Fruit fly (Drosophila melanogaster) whole organism, embryonic: ENCODE data around the gene eEF1alpha2.

Source experiments
- ATbp ChIP-seq: fragments of 200-800 bp; sonication (Bioruptor generic); optimal IDR thresholded peaks from 2 replicates; lab custom pipeline; 2017; ENCODE audit warnings: missing biosample characterization, mild to moderate bottlenecking, missing genetic modification characterization, missing genetic modification reagents
- CG10274 ChIP-seq: fragments of 200-800 bp; sonication (Bioruptor generic); optimal IDR thresholded peaks from 3 replicates; lab custom pipeline; 2017; ENCODE audit warnings: missing biosample characterization, mild to moderate bottlenecking, missing genetic modification characterization
- CG10565 ChIP-seq: fragments of 200-800 bp; sonication (Bioruptor generic); optimal IDR thresholded peaks from 3 replicates; lab custom pipeline; 2016; ENCODE audit warnings: missing biosample characterization, mild to moderate bottlenecking, missing genetic modification characterization
- CG12391 ChIP-seq: fragments of 200-800 bp; sonication (Bioruptor generic); optimal IDR thresholded peaks from 3 replicates; lab custom pipeline; 2018; ENCODE audit warnings: missing biosample characterization, mild to moderate bottlenecking, missing genetic modification characterization, moderate library complexity
- CG13123 ChIP-seq: fragments of 200-800 bp; sonication (Bioruptor generic); optimal IDR thresholded peaks from 2 replicates; lab custom pipeline; 2016; ENCODE audit warnings: missing biosample characterization, missing genetic modification characterization
- CG13894 ChIP-seq: fragments of 200-800 bp; sonication (Bioruptor generic); optimal IDR thresholded peaks from 3 replicates; lab custom pipeline; 2018; ENCODE audit warnings: missing biosample characterization, mild to moderate bottlenecking, missing genetic modification characterization, moderate library complexity
- CG1603 ChIP-seq: fragments of 200-800 bp; sonication (Bioruptor generic); optimal IDR thresholded peaks from 2 replicates; lab custom pipeline; 2019; ENCODE audit warnings: missing biosample characterization, mild to moderate bottlenecking, missing genetic modification characterization, moderate library complexity
- CG16779 ChIP-seq: fragments of 200-800 bp; sonication (Bioruptor generic); IDR thresholded peaks from 2 replicates; pipeline ENCODE4 v1.3.6; 2022; ENCODE audit warnings: missing biosample characterization, missing genetic modification characterization
- CG17829 ChIP-seq: fragments of 200-800 bp; optimal IDR thresholded peaks from 2 replicates; lab custom pipeline; 2019; ENCODE audit warnings: missing biosample characterization, mild to moderate bottlenecking, missing genetic modification characterization, moderate library complexity
- CG34224 ChIP-seq: fragments of 200-800 bp; sonication (Bioruptor generic); IDR thresholded peaks from 3 replicates; pipeline ENCODE4 v1.3.6; 2022; ENCODE audit warnings: missing biosample characterization, missing genetic modification characterization; ENCODE audit not compliant: partially characterized antibody
- CG3838 ChIP-seq: fragments of 200-800 bp; sonication (Bioruptor generic); optimal IDR thresholded peaks from 3 replicates; lab custom pipeline; 2016; ENCODE audit warnings: missing biosample characterization, missing genetic modification characterization
- CG6791 ChIP-seq: fragments of 200-800 bp; sonication (Bioruptor generic); IDR thresholded peaks from 3 replicates; pipeline ENCODE4 v1.3.6; 2022; ENCODE audit warnings: missing biosample characterization, missing genetic modification characterization; ENCODE audit not compliant: partially characterized antibody
- CG7271 ChIP-seq: fragments of 200-800 bp; sonication (Bioruptor generic); optimal IDR thresholded peaks from 2 replicates; lab custom pipeline; 2018; ENCODE audit warnings: missing biosample characterization, mild to moderate bottlenecking, missing genetic modification characterization, moderate library complexity
- CG7963 ChIP-seq: fragments of 200-800 bp; sonication (Bioruptor generic); IDR thresholded peaks from 3 replicates; pipeline ENCODE4 v1.3.6; 2022; ENCODE audit warnings: missing biosample characterization, missing genetic modification characterization; ENCODE audit not compliant: partially characterized antibody
- CG8944 ChIP-seq: fragments of 200-800 bp; sonication (Bioruptor generic); optimal IDR thresholded peaks from 3 replicates; lab custom pipeline; 2016; ENCODE audit warnings: missing biosample characterization, missing genetic modification characterization
- CTCF ChIP-seq: fragments of 200-800 bp; sonication (Bioruptor generic); optimal IDR thresholded peaks from 2 replicates; lab custom pipeline; 2017; ENCODE audit warnings: missing biosample characterization, mild to moderate bottlenecking, missing genetic modification characterization, moderate library complexity
- Chrac-16 ChIP-seq: fragments of 200-800 bp; sonication (Bioruptor generic); optimal IDR thresholded peaks from 3 replicates; lab custom pipeline; 2016; ENCODE audit warnings: missing biosample characterization, missing genetic modification characterization
- CrebB ChIP-seq: fragments of 200-800 bp; sonication (Bioruptor generic); optimal IDR thresholded peaks from 3 replicates; lab custom pipeline; 2018; ENCODE audit warnings: missing biosample characterization, mild to moderate bottlenecking, missing genetic modification characterization
- D19A ChIP-seq: fragments of 200-800 bp; optimal IDR thresholded peaks from 3 replicates; lab custom pipeline; 2019; ENCODE audit warnings: missing biosample characterization, mild to moderate bottlenecking, missing genetic modification characterization, moderate library complexity
- Dref ChIP-seq: fragments of 200-800 bp; sonication (Bioruptor generic); IDR thresholded peaks from 2 replicates; pipeline ENCODE4 v1.3.6; 2022; ENCODE audit warnings: missing biosample characterization, missing genetic modification characterization
- E2f2 ChIP-seq: fragments of 200-800 bp; sonication (Bioruptor generic); IDR thresholded peaks from 2 replicates; pipeline ENCODE4 v1.3.6; 2022; ENCODE audit warnings: missing biosample characterization, missing genetic modification characterization
- Gug ChIP-seq: fragments of 200-800 bp; sonication (Bioruptor generic); IDR thresholded peaks from 4 replicates; pipeline ENCODE4 v1.3.6; 2022; ENCODE audit warnings: missing biosample characterization, missing genetic modification characterization
- H2.0 ChIP-seq: fragments of 200-800 bp; sonication (Bioruptor generic); IDR thresholded peaks from 2 replicates; pipeline ENCODE4 v1.3.6; 2022; ENCODE audit warnings: missing biosample characterization, missing genetic modification characterization
- HLH3B ChIP-seq: fragments of 200-800 bp; sonication (Bioruptor generic); IDR thresholded peaks from 2 replicates; pipeline ENCODE4 v1.3.6; 2022; ENCODE audit warnings: missing biosample characterization, missing genetic modification characterization
- Hsf ChIP-seq: fragments of 200-800 bp; sonication (Bioruptor generic); optimal IDR thresholded peaks from 3 replicates; lab custom pipeline; 2016; ENCODE audit warnings: missing biosample characterization, missing genetic modification characterization
- MBD-R2 ChIP-seq: fragments of 200-800 bp; sonication (Bioruptor generic); IDR thresholded peaks from 2 replicates; pipeline ENCODE4 v1.3.6; 2022; ENCODE audit warnings: missing biosample characterization, missing genetic modification characterization
- MESR4 ChIP-seq: fragments of 200-800 bp; sonication (Bioruptor generic); optimal IDR thresholded peaks from 2 replicates; lab custom pipeline; 2018; ENCODE audit warnings: missing biosample characterization, mild to moderate bottlenecking, missing genetic modification characterization, moderate library complexity
- MTF-1 ChIP-seq: fragments of 200-800 bp; sonication (Bioruptor generic); optimal IDR thresholded peaks from 2 replicates; lab custom pipeline; 2018; ENCODE audit warnings: missing biosample characterization, mild to moderate bottlenecking, missing genetic modification characterization, borderline replicate concordance
- Mad ChIP-seq: fragments of 200-800 bp; sonication (Bioruptor generic); optimal IDR thresholded peaks from 2 replicates; lab custom pipeline; 2016; ENCODE audit warnings: missing biosample characterization, missing genetic modification characterization
- Meics ChIP-seq: fragments of 200-800 bp; sonication (Bioruptor generic); optimal IDR thresholded peaks from 2 replicates; lab custom pipeline; 2017; ENCODE audit warnings: missing biosample characterization, mild to moderate bottlenecking, missing genetic modification characterization
- Nf-YA ChIP-seq: fragments of 200-800 bp; sonication (Bioruptor generic); IDR thresholded peaks from 2 replicates; pipeline ENCODE4 v1.3.6; 2022; ENCODE audit warnings: missing biosample characterization, missing genetic modification characterization
- Optix ChIP-seq: fragments of 200-800 bp; sonication (Bioruptor generic); IDR thresholded peaks from 3 replicates; pipeline ENCODE4 v1.3.6; 2022; ENCODE audit warnings: missing biosample characterization, missing genetic modification characterization
- Side ChIP-seq: fragments of 200-800 bp; sonication (Bioruptor generic); optimal IDR thresholded peaks from 2 replicates; lab custom pipeline; 2016; ENCODE audit warnings: missing biosample characterization, missing genetic modification characterization
- abd-A ChIP-seq: fragments of 200-800 bp; sonication (Bioruptor generic); optimal IDR thresholded peaks from 3 replicates; lab custom pipeline; 2019; ENCODE audit warnings: missing biosample characterization, mild to moderate bottlenecking, missing genetic modification characterization, moderate library complexity
- bigmax ChIP-seq: fragments of 200-800 bp; sonication (Bioruptor generic); optimal IDR thresholded peaks from 2 replicates; lab custom pipeline; 2018; ENCODE audit warnings: missing biosample characterization, mild to moderate bottlenecking, missing genetic modification characterization
- croc ChIP-seq: fragments of 200-800 bp; sonication (Bioruptor generic); conservative IDR thresholded peaks from 3 replicates; pipeline ENCODE4 v1.3.6; 2022; ENCODE audit warnings: missing biosample characterization, missing genetic modification characterization
- dimm ChIP-seq: fragments of 200-800 bp; sonication (Bioruptor generic); IDR thresholded peaks from 2 replicates; pipeline ENCODE4 v1.3.6; 2022; ENCODE audit warnings: missing biosample characterization, missing genetic modification characterization
- en ChIP-seq: fragments of 200-800 bp; sonication (Bioruptor generic); optimal IDR thresholded peaks from 2 replicates; lab custom pipeline; 2016; ENCODE audit warnings: missing biosample characterization, missing genetic modification characterization
- eve ChIP-seq, 2 experiments: fragments of >200 bp; optimal IDR thresholded peaks; 2 replicates each; lab custom pipeline; 2017; ENCODE audit warnings: missing biosample characterization in 2 of 2, missing genetic modification characterization in 2 of 2
- ewg ChIP-seq: fragments of 200-800 bp; sonication (Bioruptor generic); optimal IDR thresholded peaks from 3 replicates; lab custom pipeline; 2017; ENCODE audit warnings: mild to moderate bottlenecking, missing biosample characterization, missing genetic modification reagents, missing genetic modification characterization
- fru ChIP-seq: fragments of >200 bp; optimal IDR thresholded peaks from 2 replicates; lab custom pipeline; 2017
- gcm ChIP-seq: fragments of 200-800 bp; sonication (Bioruptor generic); optimal IDR thresholded peaks from 2 replicates; lab custom pipeline; 2019; ENCODE audit warnings: missing biosample characterization, mild to moderate bottlenecking, missing genetic modification characterization, moderate library complexity
- gro ChIP-seq: fragments of 200-800 bp; sonication (Bioruptor generic); optimal IDR thresholded peaks from 2 replicates; lab custom pipeline; 2016; ENCODE audit warnings: missing biosample characterization, missing genetic modification characterization
- hb ChIP-seq: fragments of 200-800 bp; sonication (Bioruptor generic); IDR thresholded peaks from 3 replicates; pipeline ENCODE4 v1.3.6; 2022; ENCODE audit warnings: missing biosample characterization, missing genetic modification characterization; ENCODE audit not compliant: partially characterized antibody
- ind ChIP-seq: fragments of 200-800 bp; sonication (Bioruptor generic); optimal IDR thresholded peaks from 3 replicates; lab custom pipeline; 2016; ENCODE audit warnings: missing biosample characterization, missing genetic modification characterization
- lov ChIP-seq, 2 experiments: fragments of 200-800 bp in 1 of 2; fragments of >200 bp in 1 of 2; sonication (Bioruptor generic) in 1 of 2; IDR thresholded peaks in 1 of 2; optimal IDR thresholded peaks in 1 of 2; 2 replicates in 1 of 2; 3 replicates in 1 of 2; pipeline versions ENCODE4 v1.3.6 to Lab custom; 2017 to 2022; ENCODE audit warnings: missing biosample characterization in 1 of 2, missing genetic modification characterization in 1 of 2
- row ChIP-seq: fragments of 200-800 bp; sonication (Bioruptor generic); IDR thresholded peaks from 3 replicates; pipeline ENCODE4 v1.3.6; 2022; ENCODE audit warnings: missing biosample characterization, missing genetic modification characterization
- tll ChIP-seq, 2 experiments: fragments of 200-800 bp in 1 of 2; fragments of >200 bp in 1 of 2; sonication (Bioruptor generic) in 1 of 2; optimal IDR thresholded peaks; 2 replicates each; lab custom pipeline; 2017 to 2019; ENCODE audit warnings: missing biosample characterization in 2 of 2, missing genetic modification characterization in 2 of 2, mild to moderate bottlenecking in 1 of 2, moderate library complexity in 1 of 2
- vnd ChIP-seq: fragments of 200-800 bp; sonication (Bioruptor generic); IDR thresholded peaks from 3 replicates; pipeline ENCODE4 v1.3.6; 2022; ENCODE audit warnings: missing biosample characterization, missing genetic modification characterization; ENCODE audit not compliant: partially characterized antibody
- wek ChIP-seq: fragments of 200-800 bp; sonication (Bioruptor generic); optimal IDR thresholded peaks from 3 replicates; lab custom pipeline; 2018; ENCODE audit warnings: missing biosample characterization, mild to moderate bottlenecking, missing genetic modification characterization, moderate library complexity

eEF1alpha2 gene

DNA sequence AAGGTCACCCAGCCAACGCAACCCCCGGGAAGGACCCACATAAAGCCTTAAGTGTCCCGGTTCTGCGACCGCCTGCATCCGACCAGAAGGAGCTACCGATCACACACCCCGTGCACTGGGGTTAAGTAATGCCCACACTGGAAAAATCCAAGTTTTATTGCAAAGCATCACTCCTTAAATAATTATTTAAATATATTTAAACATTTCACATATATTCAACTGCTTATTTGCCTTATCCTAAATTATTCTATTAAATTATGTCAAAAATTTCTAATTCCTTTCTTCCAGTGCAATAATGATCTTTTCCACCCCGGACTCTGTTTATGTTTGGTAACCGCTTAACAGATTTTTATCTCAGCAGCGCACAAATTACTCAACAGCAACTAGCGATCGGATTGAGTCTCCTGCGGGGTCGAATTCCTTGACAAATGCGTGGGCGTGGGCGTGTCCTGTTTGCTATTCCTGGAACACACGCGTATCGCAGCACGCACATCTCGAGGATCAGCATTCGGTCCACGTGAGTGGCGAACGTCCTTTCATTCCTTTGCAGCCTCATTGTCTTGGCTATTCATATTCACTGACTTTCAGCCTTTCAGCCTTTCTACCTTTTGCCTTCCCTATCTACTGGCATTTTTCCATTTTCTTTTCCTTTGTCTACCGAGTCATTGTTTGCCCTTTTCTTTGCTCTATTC lies 33.6 kb upstream of the eEF1alpha2 start (continued):
- TF ChIP-seq ewg (GFP tag; lab: Kevin White, UChicago), result no peak
- TF ChIP-seq ATbp, result no peak
- no peak for TF ChIP-seq CG3838 (GFP tag; lab: Kevin White, UChicago)
- no peak for TF ChIP-seq fru (lab: Kevin White, UChicago)
- TF ChIP-seq CG13123 (GFP tag; lab: Kevin White, UChicago), result peak; percentile 7
- peak; percentile 28 for TF ChIP-seq D19A
- TF ChIP-seq CG12391 (tag; lab: Kevin White, UChicago), result peak; percentile 69
- TF ChIP-seq CG7963 (GFP tag; lab: Robert Waterston, UW), result no peak
- TF ChIP-seq E2f2 (GFP tag; lab: Robert Waterston, UW), result no peak
- TF ChIP-seq bigmax (GFP tag; lab: Kevin White, UChicago), result no peak
- TF ChIP-seq lov (optimal IDR thresholded peaks at IDR 0.05; lab: Kevin White, UChicago), result no peak
- TF ChIP-seq lov (GFP tag; IDR thresholded peaks at IDR 0.05; lab: Robert Waterston, UW), result peak; percentile 75; the same call in 2 of the 3 replicates
- TF ChIP-seq en (GFP tag; lab: Kevin White, UChicago), result no peak
- no peak for TF ChIP-seq Meics (GFP tag; lab: Kevin White, UChicago)
- no peak for TF ChIP-seq CG10565 (GFP tag; lab: Kevin White, UChicago)
- TF ChIP-seq MTF-1 (GFP tag; lab: Kevin White, UChicago), result no peak
- TF ChIP-seq wek, result no peak
- no peak; the same call in 3 of the 4 replicates for TF ChIP-seq Gug (GFP tag; lab: Robert Waterston, UW)
- peak; percentile 53; the same call in 2 of the 3 replicates for TF ChIP-seq croc (GFP tag; lab: Robert Waterston, UW)
- no peak for TF ChIP-seq CG6791 (GFP tag; lab: Robert Waterston, UW)
- no peak for TF ChIP-seq vnd (GFP tag; lab: Robert Waterston, UW)
- no peak for TF ChIP-seq Optix
- TF ChIP-seq CTCF (GFP tag; lab: Kevin White, UChicago), result no peak
- peak; percentile 70 for TF ChIP-seq row
- no peak for TF ChIP-seq Mad (GFP tag; lab: Kevin White, UChicago)
- no peak for TF ChIP-seq Nf-YA (GFP tag; lab: Robert Waterston, UW)
- TF ChIP-seq hb, result no peak
- no peak for TF ChIP-seq CG16779 (GFP tag; lab: Robert Waterston, UW)
- peak in 1 of 2 experiments; percentile 100 for TF ChIP-seq tll (GFP tag; optimal IDR thresholded peaks at IDR 0.05; lab: Kevin White, UChicago)
- no peak for TF ChIP-seq eve (GFP tag; optimal IDR thresholded peaks at IDR 0.05; lab: Kevin White, UChicago)
- TF ChIP-seq H2.0 (GFP tag; lab: Robert Waterston, UW), result peak; percentile 18; the same call in 1 of the 2 replicates
- TF ChIP-seq MBD-R2 (GFP tag; lab: Robert Waterston, UW), result no peak
- TF ChIP-seq CG1603, result peak; percentile 48
- no peak for TF ChIP-seq Side (GFP tag; lab: Kevin White, UChicago)
- no peak for TF ChIP-seq CG8944 (GFP tag; lab: Kevin White, UChicago)
- TF ChIP-seq gro (GFP tag; lab: Kevin White, UChicago), result no peak
- 0 out of 2 replicates have a peak, but pooled peaks have one; percentile 16 for TF ChIP-seq HLH3B (GFP tag; lab: Robert Waterston, UW)
- TF ChIP-seq CrebB (tag; lab: Kevin White, UChicago), result no peak
- no peak for TF ChIP-seq ind
- TF ChIP-seq CG34224 (GFP tag; lab: Robert Waterston, UW), result no peak
- TF ChIP-seq CG13894, result no peak
- TF ChIP-seq CG10274 (GFP tag; lab: Kevin White, UChicago), result no peak
- TF ChIP-seq gcm (GFP tag; lab: Kevin White, UChicago), result peak; percentile 72
- no peak for TF ChIP-seq MESR4 (GFP tag; lab: Kevin White, UChicago)
- TF ChIP-seq abd-A (tag; lab: Kevin White, UChicago), result no peak
- peak; percentile 59 for TF ChIP-seq Chrac-16 (GFP tag; lab: Kevin White, UChicago)
- no peak for TF ChIP-seq dimm
- TF ChIP-seq Dref (GFP tag; lab: Robert Waterston, UW), result no peak
- TF ChIP-seq CG17829 (tag; lab: Kevin White, UChicago), result peak; percentile 79
- no peak for TF ChIP-seq Hsf (GFP tag; lab: Kevin White, UChicago)
- TF ChIP-seq CG7271 (tag; lab: Kevin White, UChicago), result no peak
